Fruit fly (Drosophila melanogaster): ENCODE measurements around the gene CG9853.

DNA sequence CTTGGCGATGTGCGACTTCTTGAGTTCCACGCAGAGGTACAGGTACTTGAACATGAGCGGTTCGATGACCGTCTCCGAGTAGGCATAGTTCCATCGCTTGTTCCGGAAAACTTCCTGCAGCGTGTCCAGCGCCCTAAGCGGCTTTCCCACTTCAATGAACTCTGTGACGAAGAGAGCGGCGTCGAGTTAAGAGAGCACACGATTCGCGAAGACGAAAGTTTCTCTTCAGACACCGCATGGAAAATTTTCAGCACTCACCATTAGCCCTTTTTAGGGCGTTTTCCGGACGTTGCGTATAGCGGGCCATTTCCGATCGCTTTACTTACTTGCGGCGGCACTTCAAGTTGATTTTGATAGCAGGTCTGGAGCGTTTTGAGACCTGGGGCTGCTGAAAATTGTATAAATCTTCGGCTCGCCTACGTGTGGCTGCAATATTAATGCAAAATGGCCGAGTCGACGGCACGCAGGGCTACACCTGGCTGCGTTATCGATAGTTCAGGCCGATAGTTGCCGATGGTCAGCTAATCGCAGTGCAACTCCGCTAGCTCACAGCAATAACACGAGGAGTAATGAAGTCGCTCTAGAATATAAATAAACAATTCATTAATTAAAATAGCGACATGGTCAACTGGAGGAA is 31.7 kb upstream of the CG9853 start, which contains the start of the genes eIF3a and CG1074:
- TF ChIP-seq psq (optimal IDR thresholded peaks at IDR 0.05) (no peak), Myc (optimal IDR thresholded peaks at IDR 0.05) (no peak), h (optimal IDR thresholded peaks at IDR 0.05) (no peak), ttk (optimal IDR thresholded peaks at IDR 0.05) (no peak), Sin3A (optimal IDR thresholded peaks at IDR 0.05) (no peak)

All from Kc167 (cell line).